Worm (Caenorhabditis elegans) whole organism, L1 larva: ENCODE measurements around the gene zipt-9.
A peak's percentile ranks its signal among the peaks of the same experiment; 100 is the strongest.

Experiments used
- C04F5.9 ChIP-seq: sonication (generic microtip); optimal IDR thresholded peaks from 2 replicates; lab custom pipeline; 2016; ENCODE audit warnings: missing genetic modification characterization, missing compliant biosample characterization
- C16A3.4 ChIP-seq: fragments of 150-350 bp; optimal IDR thresholded peaks from 2 replicates; lab custom pipeline; 2014; ENCODE audit warnings: missing biosample characterization, missing genetic modification characterization
- C34B4.2 ChIP-seq: sonication (generic microtip); optimal IDR thresholded peaks from 2 replicates; lab custom pipeline; 2017; ENCODE audit warnings: mild to moderate bottlenecking, missing genetic modification characterization, missing compliant biosample characterization
- F16B12.6 ChIP-seq: fragments of 150-350 bp; optimal IDR thresholded peaks from 2 replicates; lab custom pipeline; 2014; ENCODE audit warnings: missing biosample characterization, missing genetic modification characterization
- Y116A8C.19 ChIP-seq: sonication (generic microtip); optimal IDR thresholded peaks from 2 replicates; lab custom pipeline; 2016; ENCODE audit warnings: missing compliant biosample characterization, missing genetic modification characterization, borderline replicate concordance
- aha-1 ChIP-seq: fragments of 150-350 bp; optimal IDR thresholded peaks from 2 replicates; lab custom pipeline; 2014; ENCODE audit warnings: missing biosample characterization, missing genetic modification characterization
- alr-1 ChIP-seq: fragments of 200-800 bp; sonication (Bioruptor generic); optimal IDR thresholded peaks from 2 replicates; lab custom pipeline; 2018; ENCODE audit warnings: borderline replicate concordance, mild to moderate bottlenecking, missing genetic modification characterization, missing compliant biosample characterization
- blmp-1 ChIP-seq: fragments of 150-350 bp; optimal IDR thresholded peaks from 2 replicates; lab custom pipeline; 2014; ENCODE audit warnings: missing biosample characterization, missing genetic modification characterization
- ceh-8 ChIP-seq: fragments of 200-800 bp; sonication (Bioruptor generic); optimal IDR thresholded peaks from 2 replicates; lab custom pipeline; 2018; ENCODE audit warnings: mild to moderate bottlenecking, missing genetic modification characterization, moderate library complexity, missing compliant biosample characterization
- ceh-82 ChIP-seq, 3 experiments: fragments of 150-350 bp in 1 of 3; sonication (generic microtip) in 2 of 3; optimal IDR thresholded peaks; 2 replicates each; lab custom pipeline; 2014 to 2017; ENCODE audit warnings: missing biosample characterization in 3 of 3, missing genetic modification characterization in 3 of 3
- ceh-88 ChIP-seq: fragments of 200-800 bp; sonication (Bioruptor generic); IDR thresholded peaks from 2 replicates; pipeline ENCODE4 v1.3.6; 2022; ENCODE audit warnings: missing genetic modification characterization, missing compliant biosample characterization
- ceh-90 ChIP-seq: sonication (generic microtip); optimal IDR thresholded peaks from 2 replicates; lab custom pipeline; 2016; ENCODE audit warnings: missing genetic modification characterization, missing compliant biosample characterization
- dpl-1 ChIP-seq, 3 experiments: fragments of 150-350 bp in 2 of 3; sonication (generic microtip) in 1 of 3; optimal IDR thresholded peaks; 2 replicates each; lab custom pipeline; 2014 to 2017; ENCODE audit warnings: missing biosample characterization in 3 of 3, missing genetic modification characterization in 3 of 3, missing genetic modification reagents in 3 of 3
- efl-1 ChIP-seq, 4 experiments: fragments of 150-350 bp; optimal IDR thresholded peaks in 3 of 4; peaks in 1 of 4; 1 replicate in 1 of 4; 2 replicates in 3 of 4; lab custom pipeline; 2014; ENCODE audit warnings: missing biosample characterization in 2 of 4, missing genetic modification characterization in 2 of 4, missing genetic modification reagents in 2 of 4
- efl-3 ChIP-seq: fragments of 200-800 bp; sonication (Bioruptor generic); optimal IDR thresholded peaks from 2 replicates; lab custom pipeline; 2018; ENCODE audit warnings: mild to moderate bottlenecking, missing genetic modification characterization, missing compliant biosample characterization
- egl-13 ChIP-seq: sonication (generic microtip); optimal IDR thresholded peaks from 2 replicates; lab custom pipeline; 2016; ENCODE audit warnings: missing genotype, missing genetic modification reagents, missing genetic modification characterization, missing compliant biosample characterization
- egl-27 ChIP-seq, 2 experiments: fragments of 150-350 bp in 1 of 2; sonication (generic microtip); optimal IDR thresholded peaks; 3 replicates each; lab custom pipeline; 2017 to 2018; ENCODE audit warnings: missing biosample characterization in 2 of 2, missing genetic modification characterization in 2 of 2, missing genetic modification reagents in 2 of 2
- elt-2 ChIP-seq: sonication (generic microtip); optimal IDR thresholded peaks from 2 replicates; lab custom pipeline; 2016; ENCODE audit warnings: missing genetic modification characterization, mild to moderate bottlenecking, inconsistent platforms, missing compliant biosample characterization, missing genetic modification reagents
- elt-3 ChIP-seq, 6 experiments: fragments of 150-350 bp in 1 of 6; sonication (generic microtip); optimal IDR thresholded peaks; 2 replicates each; lab custom pipeline; 2017 to 2018; ENCODE audit warnings: missing biosample characterization in 6 of 6, missing genetic modification characterization in 6 of 6, inconsistent platforms in 1 of 6
- fkh-10 ChIP-seq: sonication (generic microtip); optimal IDR thresholded peaks from 2 replicates; lab custom pipeline; 2017; ENCODE audit warnings: missing biosample characterization, missing genetic modification reagents, missing genetic modification characterization
- fkh-8 ChIP-seq: sonication (generic microtip); optimal IDR thresholded peaks from 2 replicates; lab custom pipeline; 2016; ENCODE audit warnings: mild to moderate bottlenecking, missing genetic modification characterization, missing compliant biosample characterization
- fos-1 ChIP-seq: fragments of 150-350 bp; optimal IDR thresholded peaks from 2 replicates; lab custom pipeline; 2014; ENCODE audit warnings: missing biosample characterization, missing genetic modification characterization
- hlh-4 ChIP-seq: sonication (generic microtip); optimal IDR thresholded peaks from 2 replicates; lab custom pipeline; 2016; ENCODE audit warnings: mild to moderate bottlenecking, missing genetic modification characterization, missing compliant biosample characterization
- hpl-2 ChIP-seq: fragments of 150-350 bp; optimal IDR thresholded peaks from 2 replicates; lab custom pipeline; 2014; ENCODE audit warnings: missing biosample characterization, missing genetic modification reagents, missing genetic modification characterization
- isw-1 ChIP-seq: fragments of 200-800 bp; sonication (Bioruptor generic); IDR thresholded peaks from 2 replicates; pipeline ENCODE4 v1.3.6; 2022; ENCODE audit warnings: missing genetic modification characterization, missing compliant biosample characterization
- lin-13 ChIP-seq: fragments of 150-350 bp; optimal IDR thresholded peaks from 2 replicates; lab custom pipeline; 2014; ENCODE audit warnings: missing biosample characterization, missing genetic modification reagents, missing genetic modification characterization
- lin-35 ChIP-seq, 2 experiments: fragments of 150-350 bp; optimal IDR thresholded peaks; 2 replicates each; lab custom pipeline; 2014; ENCODE audit warnings: missing biosample characterization in 2 of 2, missing genetic modification characterization in 2 of 2, missing genetic modification reagents in 2 of 2
- lin-39 ChIP-seq: fragments of 150-350 bp; optimal IDR thresholded peaks from 2 replicates; lab custom pipeline; 2014; ENCODE audit warnings: missing biosample characterization, missing genetic modification reagents, missing genetic modification characterization
- lir-3 ChIP-seq: sonication (generic microtip); optimal IDR thresholded peaks from 2 replicates; lab custom pipeline; 2016; ENCODE audit warnings: mild to moderate bottlenecking, missing genetic modification characterization, moderate library complexity, missing compliant biosample characterization; ENCODE audit not compliant: poor library complexity
- mep-1 ChIP-seq: fragments of 150-350 bp; optimal IDR thresholded peaks from 2 replicates; lab custom pipeline; 2014; ENCODE audit warnings: missing biosample characterization, missing genetic modification characterization
- nhr-19 ChIP-seq: fragments of 200-800 bp; sonication (Bioruptor generic); conservative IDR thresholded peaks from 2 replicates; pipeline ENCODE4 v1.3.6; 2022; ENCODE audit warnings: missing genetic modification characterization, missing compliant biosample characterization
- nhr-20 ChIP-seq: sonication (generic microtip); optimal IDR thresholded peaks from 2 replicates; lab custom pipeline; 2016; ENCODE audit warnings: mild to moderate bottlenecking, missing genetic modification characterization, missing compliant biosample characterization
- nhr-28 ChIP-seq: fragments of 150-350 bp; optimal IDR thresholded peaks from 2 replicates; lab custom pipeline; 2014; ENCODE audit warnings: missing biosample characterization, missing genetic modification characterization
- nhr-71 ChIP-seq: sonication (generic microtip); optimal IDR thresholded peaks from 2 replicates; lab custom pipeline; 2016; ENCODE audit warnings: mild to moderate bottlenecking, missing genetic modification characterization, moderate library complexity, missing compliant biosample characterization
- nhr-76 ChIP-seq: sonication (generic microtip); optimal IDR thresholded peaks from 2 replicates; lab custom pipeline; 2017; ENCODE audit warnings: missing biosample characterization, missing genetic modification characterization
- nhr-77 ChIP-seq: fragments of 150-350 bp; optimal IDR thresholded peaks from 2 replicates; lab custom pipeline; 2014; ENCODE audit warnings: missing biosample characterization, missing genetic modification characterization
- nhr-90 ChIP-seq: sonication (generic microtip); optimal IDR thresholded peaks from 2 replicates; lab custom pipeline; 2016; ENCODE audit warnings: mild to moderate bottlenecking, missing genetic modification characterization, missing compliant biosample characterization; ENCODE audit not compliant: poor library complexity
- pag-3 ChIP-seq: sonication (generic microtip); optimal IDR thresholded peaks from 2 replicates; lab custom pipeline; 2017; ENCODE audit warnings: missing genetic modification characterization, mild to moderate bottlenecking, missing compliant biosample characterization, antibody characterized with exemption, borderline replicate concordance; ENCODE audit not compliant: insufficient read depth
- pqm-1 ChIP-seq: sonication (generic microtip); optimal IDR thresholded peaks from 3 replicates; lab custom pipeline; 2017; ENCODE audit warnings: missing biosample characterization, missing genetic modification characterization
- snpc-4 ChIP-seq: fragments of 150-350 bp; optimal IDR thresholded peaks from 2 replicates; lab custom pipeline; 2014; ENCODE audit warnings: missing biosample characterization, missing genetic modification characterization
- snu-23 ChIP-seq: sonication (generic microtip); optimal IDR thresholded peaks from 2 replicates; lab custom pipeline; 2016; ENCODE audit warnings: missing genetic modification characterization, missing compliant biosample characterization
- sptf-1 ChIP-seq: fragments of 150-350 bp; optimal IDR thresholded peaks from 2 replicates; lab custom pipeline; 2014; ENCODE audit warnings: missing biosample characterization, missing genetic modification characterization
- tlp-1 ChIP-seq: fragments of 150-350 bp; optimal IDR thresholded peaks from 2 replicates; lab custom pipeline; 2014; ENCODE audit warnings: missing biosample characterization, missing genetic modification characterization
- unc-130 ChIP-seq: fragments of 150-350 bp; optimal IDR thresholded peaks from 2 replicates; lab custom pipeline; 2017; ENCODE audit warnings: missing biosample characterization, missing genetic modification characterization, inconsistent platforms
- unc-30 ChIP-seq: sonication (generic microtip); optimal IDR thresholded peaks from 2 replicates; lab custom pipeline; 2017; ENCODE audit warnings: missing biosample characterization, missing genetic modification characterization
- unc-62 ChIP-seq: fragments of 150-350 bp; optimal IDR thresholded peaks from 2 replicates; lab custom pipeline; 2014; ENCODE audit warnings: missing biosample characterization, missing genetic modification reagents, missing genetic modification characterization
- unc-86 ChIP-seq: sonication (generic microtip); optimal IDR thresholded peaks from 2 replicates; lab custom pipeline; 2016; ENCODE audit warnings: missing genetic modification characterization, missing compliant biosample characterization
- unc-98 ChIP-seq: fragments of 200-800 bp; sonication (Bioruptor generic); IDR thresholded peaks from 2 replicates; pipeline ENCODE4 v1.3.6; 2022; ENCODE audit warnings: missing genetic modification characterization, missing compliant biosample characterization
- xbp-1 ChIP-seq: sonication (generic microtip); optimal IDR thresholded peaks from 2 replicates; lab custom pipeline; 2016; ENCODE audit warnings: missing genetic modification characterization, missing compliant biosample characterization
- zag-1 ChIP-seq: fragments of 150-350 bp; optimal IDR thresholded peaks from 2 replicates; lab custom pipeline; 2014; ENCODE audit warnings: missing biosample characterization, missing genetic modification characterization
- ztf-11 ChIP-seq, 2 experiments: sonication (generic microtip); optimal IDR thresholded peaks; 2 replicates each; lab custom pipeline; 2016 to 2017; ENCODE audit warnings: missing genetic modification characterization in 2 of 2, missing biosample characterization in 1 of 2, missing compliant biosample characterization in 1 of 2
- ztf-4 ChIP-seq: fragments of 150-350 bp; optimal IDR thresholded peaks from 2 replicates; lab custom pipeline; 2014; ENCODE audit warnings: missing biosample characterization, missing genetic modification characterization

zipt-9 gene

ce11 chrV:13715223-13715686 lies at the start of gene zipt-9:
Gene zipt-9, minus strand, starts transcription at chrV:13715273.
- TF ChIP-seq fos-1 (peak; percentile 65), ceh-8 (GFP tag; lab: Kevin White, UChicago) (peak; percentile 32), ceh-82 (tag; optimal IDR thresholded peaks at IDR 0.05; lab: Kevin White, UChicago) (peak; percentile 74 to 87 (median 79)), hlh-4 (peak; percentile 5), unc-98 (GFP tag; lab: Robert Waterston, UW) (peak; percentile 86), snpc-4 (tag; lab: Kevin White, UChicago) (peak; percentile 65), ztf-11 (tag; optimal IDR thresholded peaks at IDR 0.05; lab: Kevin White, UChicago) (peak in 1 of 2 experiments; percentile 90), tlp-1 (tag; lab: Kevin White, UChicago) (no peak), lin-35 (GFP tag; optimal IDR thresholded peaks at IDR 0.05; lab: Kevin White, UChicago) (peak; percentile 75 to 89), nhr-19 (GFP tag; lab: Robert Waterston, UW) (peak; percentile 83), egl-27 (tag; optimal IDR thresholded peaks at IDR 0.05; lab: Kevin White, UChicago) (no peak), unc-130 (tag; lab: Kevin White, UChicago) (peak; percentile 51), nhr-76 (tag; lab: Kevin White, UChicago) (no peak), nhr-20 (tag; lab: Kevin White, UChicago) (peak; percentile 89), mep-1 (peak; percentile 85), nhr-71 (tag; lab: Kevin White, UChicago) (peak; percentile 93), lin-13 (GFP tag; lab: Kevin White, UChicago) (peak; percentile 63), hpl-2 (GFP tag; lab: Kevin White, UChicago) (peak; percentile 25), elt-3 (tag; optimal IDR thresholded peaks at IDR 0.05; lab: Kevin White, UChicago) (peak in 2 of 6 experiments; percentile 48 to 80), isw-1 (GFP tag; lab: Robert Waterston, UW) (peak; percentile 84), nhr-28 (tag; lab: Kevin White, UChicago) (no peak), alr-1 (tag; lab: Kevin White, UChicago) (no peak), C16A3.4 (tag; lab: Kevin White, UChicago) (peak; percentile 89), nhr-77 (tag; lab: Kevin White, UChicago) (peak; percentile 83), sptf-1 (tag; lab: Kevin White, UChicago) (no peak), fkh-10 (GFP tag; lab: Kevin White, UChicago) (peak; percentile 34), unc-86 (tag; lab: Kevin White, UChicago) (peak; percentile 71), lin-39 (tag; lab: Kevin White, UChicago) (peak; percentile 11), ceh-88 (GFP tag; lab: Robert Waterston, UW) (peak; percentile 80), fkh-8 (peak; percentile 89), efl-3 (GFP tag; lab: Kevin White, UChicago) (peak; percentile 53), nhr-90 (tag; lab: Kevin White, UChicago) (peak; percentile 92), zag-1 (tag; lab: Kevin White, UChicago) (no peak), snu-23 (GFP tag; lab: Kevin White, UChicago) (peak; percentile 90), ceh-90 (tag; lab: Kevin White, UChicago) (peak; percentile 62), elt-2 (tag; lab: Kevin White, UChicago) (peak; percentile 7), blmp-1 (tag; lab: Kevin White, UChicago) (peak; percentile 93), efl-1 (optimal IDR thresholded peaks at IDR 0.05; lab: Kevin White, UChicago) (peak; percentile 82 to 85), efl-1 (GFP tag; optimal IDR thresholded peaks at IDR 0.05 in 1 of 2; lab: Kevin White, UChicago) (peak; percentile 73 to 95), egl-13 (peak; percentile 82), C34B4.2 (no peak), unc-30 (tag; lab: Kevin White, UChicago) (no peak), pag-3 (no peak), aha-1 (no peak), lir-3 (peak; percentile 89), unc-62 (no peak), pqm-1 (tag; lab: Kevin White, UChicago) (no peak), C04F5.9 (peak; percentile 70), Y116A8C.19 (no peak), dpl-1 (GFP tag; optimal IDR thresholded peaks at IDR 0.05; lab: Kevin White, UChicago) (peak; percentile 67 to 84 (median 77)), F16B12.6 (peak; percentile 59), ztf-4 (tag; lab: Kevin White, UChicago) (no peak), xbp-1 (tag; lab: Kevin White, UChicago) (peak; percentile 84)
